Fruit fly (Drosophila melanogaster) whole organism, wandering third instar larva: ENCODE measurements around the gene CG43335.

Experiments
- Dfd ChIP-seq: fragments of >200 bp; optimal IDR thresholded peaks from 2 replicates; lab custom pipeline; 2017; ENCODE audit warnings: missing biosample characterization, missing genetic modification characterization
- Dif ChIP-seq: fragments of 200-275, 200-300 bp; sonication (Bioruptor generic); optimal IDR thresholded peaks from 2 replicates; lab custom pipeline; 2018; ENCODE audit warnings: missing biosample characterization, missing genetic modification characterization; ENCODE audit not compliant: partially characterized antibody
- HLH106 ChIP-seq: fragments of 200-800 bp; optimal IDR thresholded peaks from 3 replicates; lab custom pipeline; 2019; ENCODE audit warnings: missing biosample characterization, mild to moderate bottlenecking, missing genetic modification characterization, moderate library complexity
- Hr78 ChIP-seq: fragments of >200 bp; optimal IDR thresholded peaks from 2 replicates; lab custom pipeline; 2017; ENCODE audit warnings: missing biosample characterization, missing genetic modification characterization
- Jra ChIP-seq: sonication (Bioruptor generic); optimal IDR thresholded peaks from 2 replicates; lab custom pipeline; 2016; ENCODE audit warnings: missing biosample characterization, missing genetic modification characterization
- N ChIP-seq: fragments of >200 bp; optimal IDR thresholded peaks from 2 replicates; lab custom pipeline; 2018; ENCODE audit warnings: missing biosample characterization, missing external identifiers, missing genetic modification characterization
- OdsH ChIP-seq: fragments of 200-800 bp; sonication (Bioruptor generic); optimal IDR thresholded peaks from 2 replicates; lab custom pipeline; 2016; ENCODE audit warnings: missing biosample characterization, mild to moderate bottlenecking, missing genetic modification characterization
- br ChIP-seq: fragments of 200-800 bp; sonication (Bioruptor generic); optimal IDR thresholded peaks from 2 replicates; lab custom pipeline; 2016; ENCODE audit warnings: missing biosample characterization, missing genetic modification characterization
- dsf ChIP-seq: sonication (Bioruptor generic); optimal IDR thresholded peaks from 2 replicates; lab custom pipeline; 2016; ENCODE audit warnings: missing biosample characterization, missing genetic modification characterization, borderline replicate concordance
- fru ChIP-seq: fragments of 200-800 bp; sonication (Bioruptor generic); optimal IDR thresholded peaks from 3 replicates; lab custom pipeline; 2016; ENCODE audit warnings: missing biosample characterization, mild to moderate bottlenecking, missing genetic modification characterization
- lola ChIP-seq: fragments of >200 bp; optimal IDR thresholded peaks from 2 replicates; lab custom pipeline; 2017; ENCODE audit warnings: missing biosample characterization, missing genetic modification characterization
- rgr ChIP-seq: fragments of 200-800 bp; sonication (Bioruptor generic); optimal IDR thresholded peaks from 3 replicates; lab custom pipeline; 2016; ENCODE audit warnings: missing biosample characterization, mild to moderate bottlenecking, missing genetic modification characterization
- usp ChIP-seq: fragments of >200 bp; optimal IDR thresholded peaks from 2 replicates; lab custom pipeline; 2017; ENCODE audit warnings: missing biosample characterization, missing genetic modification characterization
- woc ChIP-seq: sonication (Bioruptor generic); optimal IDR thresholded peaks from 2 replicates; lab custom pipeline; 2016; ENCODE audit warnings: missing biosample characterization, mild to moderate bottlenecking, missing genetic modification characterization

DNA sequence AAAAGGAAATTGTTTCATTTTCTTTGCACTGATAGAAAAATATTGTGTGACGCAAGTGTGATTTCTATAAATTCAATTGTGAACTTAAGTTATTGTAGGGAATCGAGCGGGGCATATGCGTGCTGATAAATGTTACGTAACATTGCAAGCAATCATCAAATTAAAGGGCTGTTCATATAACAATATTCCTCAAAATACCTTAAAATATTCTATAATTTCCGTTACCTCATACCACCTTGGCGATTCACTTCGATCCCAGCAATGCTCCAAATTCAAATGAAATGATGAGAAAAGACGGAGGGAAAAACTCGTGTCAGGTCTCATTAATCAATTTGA lies 41.8 kb downstream of the CG43335 start:
- no peak for TF ChIP-seq Dif (GFP tag; lab: Kevin White, UChicago)
- no peak for TF ChIP-seq N (GFP tag; lab: Kevin White, UChicago)
- TF ChIP-seq OdsH (GFP tag; lab: Kevin White, UChicago) = no peak
- no peak for TF ChIP-seq usp (GFP tag; lab: Kevin White, UChicago)
- TF ChIP-seq dsf (GFP tag; lab: Kevin White, UChicago) = no peak
- TF ChIP-seq woc = no peak
- no peak for TF ChIP-seq fru (GFP tag; lab: Kevin White, UChicago)
- TF ChIP-seq Dfd (GFP tag; lab: Kevin White, UChicago) = no peak
- TF ChIP-seq HLH106 (tag; lab: Kevin White, UChicago) = no peak
- no peak for TF ChIP-seq lola (GFP tag; lab: Kevin White, UChicago)
- no peak for TF ChIP-seq br (GFP tag; lab: Kevin White, UChicago)
- TF ChIP-seq Hr78 (GFP tag; lab: Kevin White, UChicago) = no peak
- no peak for TF ChIP-seq rgr (GFP tag; lab: Kevin White, UChicago)
- TF ChIP-seq Jra (GFP tag; lab: Kevin White, UChicago) = no peak
